Fruit fly (Drosophila melanogaster): ENCODE measurements around the gene CG1486.
A peak's percentile ranks its signal among the peaks of the same experiment; 100 is the strongest.

The CG1486 gene

dm6 chrX:21333135-21333534, 9.3 kb downstream of the CG1486 start:
- TF ChIP-seq dsx (GFP tag; optimal IDR thresholded peaks at IDR 0.05; ENCODE audit: poor library complexity, severe bottlenecking), result no peak
- no peak for TF ChIP-seq Hr39 (GFP tag; optimal IDR thresholded peaks at IDR 0.05)
- TF ChIP-seq Sox102F (GFP tag; optimal IDR thresholded peaks at IDR 0.05), result no peak
- no peak for TF ChIP-seq CG1621 (tag; optimal IDR thresholded peaks at IDR 0.05)
- TF ChIP-seq CG16779 (tag; optimal IDR thresholded peaks at IDR 0.05), result no peak
- no peak for TF ChIP-seq CG31627 (GFP tag; optimal IDR thresholded peaks at IDR 0.05)
- no peak for TF ChIP-seq Met (GFP tag; optimal IDR thresholded peaks at IDR 0.05)
- TF ChIP-seq Eip75B (GFP tag; optimal IDR thresholded peaks at IDR 0.05), result no peak
- no peak for TF ChIP-seq CG8319 (GFP tag; optimal IDR thresholded peaks at IDR 0.05)
- no peak for TF ChIP-seq Smox (GFP tag; optimal IDR thresholded peaks at IDR 0.05)
- no peak for TF ChIP-seq CG10669 (GFP tag; optimal IDR thresholded peaks at IDR 0.05)
- TF ChIP-seq CG3032 (tag; optimal IDR thresholded peaks at IDR 0.05), result no peak

DNA sequence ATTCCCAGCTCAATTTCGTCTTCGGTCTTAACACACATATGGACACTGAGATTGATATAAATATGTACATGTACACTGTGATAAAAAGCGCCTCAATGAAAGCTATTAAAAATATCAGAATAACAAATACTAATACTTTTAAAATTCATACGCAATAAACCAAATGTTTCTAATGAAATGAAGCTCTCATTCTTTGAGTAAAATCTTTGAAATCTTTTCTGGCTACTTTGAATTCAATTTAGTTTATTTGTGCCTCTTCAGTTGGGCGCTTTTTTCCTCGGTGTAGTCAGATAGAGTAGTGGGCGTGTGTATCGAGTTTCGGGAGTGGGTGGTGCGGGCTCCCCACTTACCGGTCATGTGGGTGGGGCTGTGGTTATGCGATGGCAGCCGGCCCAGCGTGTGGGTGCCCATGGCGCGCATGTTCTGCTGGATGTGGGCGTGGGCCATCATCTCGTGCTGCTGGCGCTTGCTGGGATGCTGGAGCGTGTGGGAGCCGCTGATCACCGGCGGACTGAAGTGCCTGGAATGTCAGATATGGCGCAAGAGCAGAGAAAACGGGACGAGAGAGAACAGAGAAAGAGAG, 10.8 kb downstream of the CG1486 start:
- TF ChIP-seq Hr38 (GFP tag; optimal IDR thresholded peaks at IDR 0.05) (no peak), CG34406 (GFP tag; optimal IDR thresholded peaks at IDR 0.05) (no peak), fd59A (GFP tag; optimal IDR thresholded peaks at IDR 0.05) (no peak), cyc (GFP tag; optimal IDR thresholded peaks at IDR 0.05) (no peak), dac (GFP tag; optimal IDR thresholded peaks at IDR 0.05) (no peak), topi (GFP tag; optimal IDR thresholded peaks at IDR 0.05) (no peak)

dm6 chrX:21337057-21337456, 13.2 kb downstream of the CG1486 start:
- TF ChIP-seq CG6276 (GFP tag; optimal IDR thresholded peaks at IDR 0.05) (no peak), CG8632 (GFP tag; optimal IDR thresholded peaks at IDR 0.05) (no peak), salr (GFP tag; optimal IDR thresholded peaks at IDR 0.05) (no peak), Sox102F (GFP tag; optimal IDR thresholded peaks at IDR 0.05) (no peak), achi (GFP tag; optimal IDR thresholded peaks at IDR 0.05) (no peak)

dm6 chrX:21338153-21338552, 14.3 kb downstream of the CG1486 start:
- TF ChIP-seq CG1621 (tag; optimal IDR thresholded peaks at IDR 0.05), result no peak
- TF ChIP-seq Lpt (GFP tag; optimal IDR thresholded peaks at IDR 0.05), result no peak
- no peak for TF ChIP-seq CG9139 (GFP tag; optimal IDR thresholded peaks at IDR 0.05)
- TF ChIP-seq Hr39 (GFP tag; optimal IDR thresholded peaks at IDR 0.05), result no peak
- no peak for TF ChIP-seq salr (GFP tag; optimal IDR thresholded peaks at IDR 0.05)
- TF ChIP-seq CG32006 (GFP tag; optimal IDR thresholded peaks at IDR 0.05), result no peak
- TF ChIP-seq Ets96B (tag; optimal IDR thresholded peaks at IDR 0.05), result no peak

DNA sequence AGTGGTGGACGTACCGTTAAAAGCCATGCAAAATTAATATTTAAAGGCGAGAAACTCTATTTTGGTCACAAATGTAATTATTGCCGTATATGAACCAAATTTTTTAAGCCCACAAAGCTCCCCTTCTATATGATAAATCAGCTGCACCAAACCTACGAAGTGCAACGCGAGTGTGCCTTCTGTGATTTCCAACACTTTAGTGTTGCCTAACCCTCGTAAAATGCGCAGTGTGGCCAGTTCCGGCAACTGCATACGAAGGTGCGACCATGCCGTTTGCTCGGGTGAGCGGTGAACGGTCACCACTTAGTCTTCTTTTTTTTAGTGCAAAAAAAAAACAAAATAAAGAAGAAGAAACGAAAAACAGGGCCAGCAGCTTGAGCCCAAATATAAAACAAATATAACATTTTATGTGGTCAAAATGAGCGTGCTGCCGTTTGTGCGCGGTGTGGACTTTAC, 15.7 kb downstream of the CG1486 start, which contains the start of the genes tty and fliI:
Gene tty, minus strand, starts transcription at position 201 of the 456 bp plus-strand sequence.
Gene fliI, plus strand, starts transcription at position 266 of the 456 bp plus-strand sequence.
- TF ChIP-seq Smox (GFP tag; optimal IDR thresholded peaks at IDR 0.05) (peak; percentile 82), dsx (GFP tag; optimal IDR thresholded peaks at IDR 0.05; ENCODE audit: poor library complexity, severe bottlenecking) (peak; percentile 81), CG1621 (tag; optimal IDR thresholded peaks at IDR 0.05) (peak; percentile 88), CG10669 (GFP tag; optimal IDR thresholded peaks at IDR 0.05) (peak; percentile 84), CG6854 (GFP tag; optimal IDR thresholded peaks at IDR 0.05) (peak; percentile 86), CG31627 (GFP tag; optimal IDR thresholded peaks at IDR 0.05) (peak; percentile 91), CG3919 (GFP tag; optimal IDR thresholded peaks at IDR 0.05) (peak; percentile 90), CG34406 (GFP tag; optimal IDR thresholded peaks at IDR 0.05) (peak; percentile 70), Eip78C (GFP tag) (peak; percentile 94), CG32006 (GFP tag; optimal IDR thresholded peaks at IDR 0.05) (peak; percentile 92), CG7368 (GFP tag; optimal IDR thresholded peaks at IDR 0.05) (peak; percentile 87), Sox15 (GFP tag; optimal IDR thresholded peaks at IDR 0.05) (peak; percentile 86), Hr4 (GFP tag; optimal IDR thresholded peaks at IDR 0.05) (peak; percentile 90), vri (GFP tag; optimal IDR thresholded peaks at IDR 0.05) (peak; percentile 56), Eip93F (GFP tag; optimal IDR thresholded peaks at IDR 0.05) (no peak), fd85E (GFP tag; optimal IDR thresholded peaks at IDR 0.05) (peak; percentile 63), Eip75B (GFP tag; optimal IDR thresholded peaks at IDR 0.05) (peak; percentile 79), CG15336 (GFP tag; IDR thresholded peaks at IDR 0.05) (peak; percentile 87), CG10631 (GFP tag; optimal IDR thresholded peaks at IDR 0.05) (peak; percentile 86), OdsH (GFP tag; optimal IDR thresholded peaks at IDR 0.05) (peak; percentile 91), Ets96B (tag; optimal IDR thresholded peaks at IDR 0.05) (peak; percentile 89), Gug (GFP tag; IDR thresholded peaks at IDR 0.05) (peak; percentile 92), CG6163 (GFP tag; IDR thresholded peaks at IDR 0.05) (peak; percentile 95), Blimp-1 (GFP tag; optimal IDR thresholded peaks at IDR 0.05) (peak; percentile 55), CG8119 (GFP tag; IDR thresholded peaks at IDR 0.05) (peak; percentile 95), esn (GFP tag; optimal IDR thresholded peaks at IDR 0.05) (peak; percentile 88)

All from whole organism, prepupa.